Worm (Caenorhabditis elegans): ENCODE data around the gene tbh-1.

ce11 chrX:15546943-15547342 is 42.2 kb upstream of the tbh-1 start:
- TF ChIP-seq skn-1 (tag; optimal IDR thresholded peaks at IDR 0.05) (no peak), lsy-2 (tag; optimal IDR thresholded peaks at IDR 0.05) (no peak), nhr-90 (tag; optimal IDR thresholded peaks at IDR 0.05; ENCODE audit: poor library complexity) (no peak), lin-13 (GFP tag; optimal IDR thresholded peaks at IDR 0.05) (no peak), unc-62 (GFP tag; optimal IDR thresholded peaks at IDR 0.05) (no peak)

Measured in whole organism, L1 larva.